Fruit fly (Drosophila melanogaster) whole organism, pupa: ENCODE data around the gene sala.

Source experiments
- CG14655 ChIP-seq: fragments of 200-800 bp; sonication (Bioruptor generic); optimal IDR thresholded peaks from 3 replicates; lab custom pipeline; 2017; ENCODE audit warnings: mild to moderate bottlenecking, missing biosample characterization, missing genetic modification reagents, missing genetic modification characterization
- CG17806 ChIP-seq: fragments of 200-800 bp; sonication (Bioruptor generic); optimal IDR thresholded peaks from 2 replicates; lab custom pipeline; 2018; ENCODE audit warnings: missing biosample characterization, mild to moderate bottlenecking, missing genetic modification characterization, moderate library complexity
- CG34367 ChIP-seq: fragments of 200-800 bp; sonication (Bioruptor generic); optimal IDR thresholded peaks from 2 replicates; lab custom pipeline; 2018; ENCODE audit warnings: missing biosample characterization, mild to moderate bottlenecking, missing genetic modification characterization
- CG4496 ChIP-seq: fragments of 200-800 bp; sonication (Bioruptor generic); IDR thresholded peaks from 3 replicates; pipeline ENCODE4 v1.3.6; 2022; ENCODE audit warnings: missing biosample characterization, missing genetic modification characterization
- CG8159 ChIP-seq: fragments of 200-800 bp; sonication (Bioruptor generic); optimal IDR thresholded peaks from 3 replicates; lab custom pipeline; 2018; ENCODE audit warnings: missing biosample characterization, mild to moderate bottlenecking, missing genetic modification characterization, moderate library complexity
- EcR ChIP-seq: fragments of 200-800 bp; sonication (Bioruptor generic); optimal IDR thresholded peaks from 3 replicates; lab custom pipeline; 2019; ENCODE audit warnings: missing biosample characterization, missing genetic modification characterization, mild to moderate bottlenecking, moderate library complexity, missing genetic modification reagents
- Ets98B ChIP-seq: fragments of 200-800 bp; sonication (Bioruptor generic); IDR thresholded peaks from 2 replicates; pipeline ENCODE4 v1.3.6; 2022; ENCODE audit warnings: missing biosample characterization, missing genetic modification characterization
- Pif1B ChIP-seq: fragments of 200-800 bp; sonication (Bioruptor generic); optimal IDR thresholded peaks from 3 replicates; lab custom pipeline; 2016; ENCODE audit warnings: missing biosample characterization, missing genetic modification characterization
- Snoo ChIP-seq: fragments of 200-800 bp; sonication (Bioruptor generic); optimal IDR thresholded peaks from 3 replicates; lab custom pipeline; 2017; ENCODE audit warnings: missing biosample characterization, mild to moderate bottlenecking, missing genetic modification characterization, inconsistent platforms

dm6 chr2L:11471979-11472514 is 12.5 kb upstream of the sala start:
- TF ChIP-seq CG34367: no peak
- TF ChIP-seq Ets98B: no peak
- no peak for TF ChIP-seq CG17806
- no peak for TF ChIP-seq CG8159 (tag; lab: Kevin White, UChicago)
- no peak for TF ChIP-seq Snoo (tag; lab: Kevin White, UChicago)
- no peak for TF ChIP-seq EcR (GFP tag; lab: Kevin White, UChicago)
- no peak for TF ChIP-seq CG4496 (GFP tag; lab: Robert Waterston, UW)
- no peak for TF ChIP-seq CG14655 (GFP tag; lab: Kevin White, UChicago)
- TF ChIP-seq Pif1B (GFP tag; lab: Kevin White, UChicago): no peak
